Fruit fly (Drosophila melanogaster) whole organism, prepupa: Measurements from ENCODE around the gene Nthl1.

ENCODE experiments used
- Blimp-1 ChIP-seq: fragments of 200-800 bp; sonication (Bioruptor generic); optimal IDR thresholded peaks from 3 replicates; lab custom pipeline; 2017; ENCODE audit warnings: missing biosample characterization, missing genetic modification characterization, mild to moderate bottlenecking, moderate library complexity, missing genetic modification reagents
- CG10631 ChIP-seq: fragments of 200-800 bp; sonication (Bioruptor generic); optimal IDR thresholded peaks from 2 replicates; lab custom pipeline; 2016; ENCODE audit warnings: missing biosample characterization, missing genetic modification characterization
- CG10669 ChIP-seq: fragments of 200-800 bp; sonication (Bioruptor generic); optimal IDR thresholded peaks from 3 replicates; lab custom pipeline; 2018; ENCODE audit warnings: missing biosample characterization, mild to moderate bottlenecking, missing genetic modification characterization, moderate library complexity
- CG11294 ChIP-seq: fragments of 200-800 bp; sonication (Bioruptor generic); IDR thresholded peaks from 2 replicates; pipeline ENCODE4 v1.3.6; 2022; ENCODE audit warnings: missing biosample characterization, missing genetic modification characterization
- CG11762 ChIP-seq: fragments of 200-800 bp; sonication (Bioruptor generic); optimal IDR thresholded peaks from 3 replicates; lab custom pipeline; 2016; ENCODE audit warnings: missing biosample characterization, missing genetic modification characterization; ENCODE audit not compliant: insufficient read depth
- CG11902 ChIP-seq: fragments of 200-800 bp; sonication (Bioruptor generic); optimal IDR thresholded peaks from 3 replicates; lab custom pipeline; 2016; ENCODE audit warnings: missing biosample characterization, missing genetic modification characterization
- CG15336 ChIP-seq: fragments of 200-800 bp; sonication (Bioruptor generic); IDR thresholded peaks from 2 replicates; pipeline ENCODE4 v1.3.6; 2022; ENCODE audit warnings: missing biosample characterization, missing genetic modification characterization
- CG16779 ChIP-seq: fragments of 200-800 bp; sonication (Bioruptor generic); optimal IDR thresholded peaks from 3 replicates; lab custom pipeline; 2017; ENCODE audit warnings: missing biosample characterization, mild to moderate bottlenecking, missing genetic modification characterization
- CG3032 ChIP-seq: fragments of 200-800 bp; optimal IDR thresholded peaks from 2 replicates; lab custom pipeline; 2019; ENCODE audit warnings: missing biosample characterization, mild to moderate bottlenecking, missing genetic modification characterization, moderate library complexity
- CG31627 ChIP-seq: fragments of 200-800 bp; sonication (Bioruptor generic); optimal IDR thresholded peaks from 3 replicates; lab custom pipeline; 2016; ENCODE audit warnings: missing biosample characterization, missing genetic modification characterization
- CG32006 ChIP-seq: fragments of 200-800 bp; sonication (Bioruptor generic); optimal IDR thresholded peaks from 3 replicates; lab custom pipeline; 2017; ENCODE audit warnings: missing biosample characterization, mild to moderate bottlenecking, missing genetic modification characterization
- CG34406 ChIP-seq: fragments of 200-800 bp; sonication (Bioruptor generic); optimal IDR thresholded peaks from 3 replicates; lab custom pipeline; 2016; ENCODE audit warnings: missing biosample characterization, missing genetic modification characterization
- CG3919 ChIP-seq: fragments of 200-800 bp; sonication (Bioruptor generic); optimal IDR thresholded peaks from 3 replicates; lab custom pipeline; 2016; ENCODE audit warnings: missing biosample characterization, missing genetic modification characterization
- CG4318 ChIP-seq: fragments of 200-800 bp; sonication (Bioruptor generic); optimal IDR thresholded peaks from 3 replicates; lab custom pipeline; 2017; ENCODE audit warnings: missing biosample characterization, mild to moderate bottlenecking, missing genetic modification characterization
- CG6276 ChIP-seq: fragments of 200-800 bp; sonication (Bioruptor generic); optimal IDR thresholded peaks from 2 replicates; lab custom pipeline; 2017; ENCODE audit warnings: missing biosample characterization, mild to moderate bottlenecking, missing genetic modification characterization
- CG6792 ChIP-seq: fragments of 200-800 bp; sonication (Bioruptor generic); optimal IDR thresholded peaks from 3 replicates; lab custom pipeline; 2016; ENCODE audit warnings: missing biosample characterization, missing genetic modification characterization
- CG6808 ChIP-seq: fragments of 200-800 bp; sonication (Bioruptor generic); optimal IDR thresholded peaks from 3 replicates; lab custom pipeline; 2017; ENCODE audit warnings: missing biosample characterization, missing genetic modification characterization, mild to moderate bottlenecking, moderate library complexity, missing genetic modification reagents
- CG7368 ChIP-seq: fragments of 200-800 bp; sonication (Bioruptor generic); optimal IDR thresholded peaks from 3 replicates; lab custom pipeline; 2016; ENCODE audit warnings: missing biosample characterization, missing genetic modification characterization
- CG8119 ChIP-seq: fragments of 200-800 bp; sonication (Bioruptor generic); IDR thresholded peaks from 3 replicates; pipeline ENCODE4 v1.3.6; 2022; ENCODE audit warnings: missing biosample characterization, missing genetic modification characterization
- CG8632 ChIP-seq: fragments of 200-800 bp; sonication (Bioruptor generic); optimal IDR thresholded peaks from 3 replicates; lab custom pipeline; 2016; ENCODE audit warnings: missing biosample characterization, missing genetic modification characterization
- Eip75B ChIP-seq: fragments of 200-800 bp; sonication (Bioruptor generic); optimal IDR thresholded peaks from 3 replicates; lab custom pipeline; 2016; ENCODE audit warnings: missing biosample characterization, missing genetic modification characterization
- Eip78C ChIP-seq: fragments of 200-800 bp; sonication (Bioruptor generic); peaks from one replicate; lab custom pipeline; 2016; ENCODE audit warnings: missing biosample characterization, missing genetic modification characterization
- Eip93F ChIP-seq: fragments of 200-800 bp; sonication (Bioruptor generic); optimal IDR thresholded peaks from 2 replicates; lab custom pipeline; 2016; ENCODE audit warnings: missing biosample characterization, mild to moderate bottlenecking, missing genetic modification characterization
- Ets21C ChIP-seq: fragments of 200-800 bp; sonication (Bioruptor generic); optimal IDR thresholded peaks from 3 replicates; lab custom pipeline; 2016; ENCODE audit warnings: missing biosample characterization, missing genetic modification characterization
- Ets96B ChIP-seq: fragments of 200-800 bp; optimal IDR thresholded peaks from 2 replicates; lab custom pipeline; 2019; ENCODE audit warnings: missing biosample characterization, mild to moderate bottlenecking, missing genetic modification characterization, moderate library complexity
- Gug ChIP-seq: fragments of 200-800 bp; sonication (Bioruptor generic); IDR thresholded peaks from 2 replicates; pipeline ENCODE4 v1.3.6; 2022; ENCODE audit warnings: missing biosample characterization, missing genetic modification characterization
- Hr39 ChIP-seq: fragments of 200-800 bp; sonication (Bioruptor generic); optimal IDR thresholded peaks from 2 replicates; lab custom pipeline; 2016; ENCODE audit warnings: missing biosample characterization, missing genetic modification characterization
- Lpt ChIP-seq: fragments of 200-800 bp; sonication (Bioruptor generic); optimal IDR thresholded peaks from 3 replicates; lab custom pipeline; 2016; ENCODE audit warnings: missing biosample characterization, missing genetic modification characterization
- Met ChIP-seq: fragments of 200-800 bp; sonication (Bioruptor generic); optimal IDR thresholded peaks from 3 replicates; lab custom pipeline; 2016; ENCODE audit warnings: missing biosample characterization, missing genetic modification characterization
- Smox ChIP-seq: fragments of 200-800 bp; sonication (Bioruptor generic); optimal IDR thresholded peaks from 3 replicates; lab custom pipeline; 2016; ENCODE audit warnings: missing biosample characterization, missing genetic modification characterization
- Sox102F ChIP-seq: fragments of 200-800 bp; sonication (Bioruptor generic); optimal IDR thresholded peaks from 2 replicates; lab custom pipeline; 2016; ENCODE audit warnings: missing biosample characterization, mild to moderate bottlenecking, missing genetic modification characterization
- Sox14 ChIP-seq: fragments of 200-800 bp; sonication (Bioruptor generic); optimal IDR thresholded peaks from 3 replicates; lab custom pipeline; 2016; ENCODE audit warnings: missing biosample characterization, missing genetic modification characterization
- Sox15 ChIP-seq: fragments of 200-800 bp; sonication (Bioruptor generic); optimal IDR thresholded peaks from 3 replicates; lab custom pipeline; 2016; ENCODE audit warnings: missing biosample characterization, missing genetic modification characterization
- acj6 ChIP-seq: fragments of 200-800 bp; sonication (Bioruptor generic); optimal IDR thresholded peaks from 3 replicates; lab custom pipeline; 2016; ENCODE audit warnings: missing biosample characterization, missing genetic modification characterization
- dac ChIP-seq: fragments of 200-800 bp; sonication (Bioruptor generic); optimal IDR thresholded peaks from 2 replicates; lab custom pipeline; 2017; ENCODE audit warnings: missing biosample characterization, mild to moderate bottlenecking, missing genetic modification characterization
- dsx ChIP-seq: fragments of 200-800 bp; optimal IDR thresholded peaks from 3 replicates; lab custom pipeline; 2019; ENCODE audit warnings: missing biosample characterization, mild to moderate bottlenecking, missing genetic modification characterization, moderate library complexity; ENCODE audit not compliant: poor library complexity, severe bottlenecking
- eg ChIP-seq: fragments of 200-800 bp; sonication (Bioruptor generic); IDR thresholded peaks from 3 replicates; pipeline ENCODE4 v1.3.6; 2022; ENCODE audit warnings: missing biosample characterization, missing genetic modification characterization
- esn ChIP-seq: fragments of 200-800 bp; sonication (Bioruptor generic); optimal IDR thresholded peaks from 2 replicates; lab custom pipeline; 2016; ENCODE audit warnings: missing biosample characterization, mild to moderate bottlenecking, missing genetic modification characterization, moderate library complexity
- fd59A ChIP-seq: fragments of 200-800 bp; sonication (Bioruptor generic); optimal IDR thresholded peaks from 2 replicates; lab custom pipeline; 2017; ENCODE audit warnings: missing biosample characterization, mild to moderate bottlenecking, missing genetic modification characterization, missing genetic modification reagents
- fkh ChIP-seq: fragments of 200-800 bp; sonication (Bioruptor generic); optimal IDR thresholded peaks from 3 replicates; lab custom pipeline; 2017; ENCODE audit warnings: missing biosample characterization, mild to moderate bottlenecking, missing genetic modification characterization, moderate library complexity
- lz ChIP-seq: fragments of 200-800 bp; sonication (Bioruptor generic); optimal IDR thresholded peaks from 3 replicates; lab custom pipeline; 2016; ENCODE audit warnings: missing biosample characterization, missing genetic modification characterization
- net ChIP-seq: fragments of 200-800 bp; sonication (Bioruptor generic); optimal IDR thresholded peaks from 3 replicates; lab custom pipeline; 2016; ENCODE audit warnings: missing biosample characterization, missing genetic modification characterization
- pdm3 ChIP-seq: fragments of 200-800 bp; sonication (Bioruptor generic); optimal IDR thresholded peaks from 3 replicates; lab custom pipeline; 2016; ENCODE audit warnings: missing biosample characterization, missing genetic modification characterization
- salr ChIP-seq, 2 experiments: fragments of 200-800 bp; sonication (Bioruptor generic); optimal IDR thresholded peaks; 3 replicates each; lab custom pipeline; 2016 to 2018; ENCODE audit warnings: missing biosample characterization in 2 of 2, missing genetic modification characterization in 2 of 2, mild to moderate bottlenecking in 1 of 2
- spab ChIP-seq: fragments of 200-800 bp; sonication (Bioruptor generic); optimal IDR thresholded peaks from 2 replicates; lab custom pipeline; 2017; ENCODE audit warnings: missing biosample characterization, mild to moderate bottlenecking, missing genetic modification characterization, missing genetic modification reagents
- svp ChIP-seq: fragments of 200-800 bp; sonication (Bioruptor generic); peaks from one replicate; lab custom pipeline; 2016; ENCODE audit warnings: missing biosample characterization, missing genetic modification characterization
- topi ChIP-seq: fragments of 200-800 bp; sonication (Bioruptor generic); optimal IDR thresholded peaks from 3 replicates; lab custom pipeline; 2016; ENCODE audit warnings: missing biosample characterization, missing genetic modification characterization
- vri ChIP-seq: fragments of 200-800 bp; sonication (Bioruptor generic); optimal IDR thresholded peaks from 3 replicates; lab custom pipeline; 2016; ENCODE audit warnings: missing biosample characterization, mild to moderate bottlenecking, missing genetic modification characterization

Nthl1 gene

DNA sequence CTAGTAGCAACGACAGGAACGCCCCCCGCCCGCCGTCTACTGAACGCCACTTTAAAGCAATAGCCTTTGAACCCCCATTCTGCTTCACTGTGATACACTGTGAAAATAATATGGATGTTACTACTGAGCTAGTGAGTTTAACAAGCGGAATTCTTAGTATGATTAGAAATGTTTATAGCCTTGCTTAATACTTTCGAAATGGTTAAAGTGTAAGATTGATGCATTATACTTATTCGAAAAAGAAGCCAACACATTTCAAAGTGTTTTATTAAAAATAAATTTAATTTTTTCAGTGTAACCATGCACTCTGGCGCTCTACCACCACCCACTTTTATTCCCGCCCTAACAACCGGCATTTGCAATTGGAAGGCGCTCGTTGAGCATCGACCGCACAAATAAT is 16.7 kb upstream of the Nthl1 start (continued):
- TF ChIP-seq CG3919 (GFP tag; lab: Kevin White, UChicago) (peak; percentile 43), salr (GFP tag; optimal IDR thresholded peaks at IDR 0.05; lab: Kevin White, UChicago) (no peak), fkh (no peak), Sox15 (GFP tag; lab: Kevin White, UChicago) (no peak), CG34406 (GFP tag; lab: Kevin White, UChicago) (no peak), CG7368 (no peak), Ets21C (GFP tag; lab: Kevin White, UChicago) (no peak), Lpt (no peak), vri (GFP tag; lab: Kevin White, UChicago) (no peak), net (GFP tag; lab: Kevin White, UChicago) (no peak), Eip93F (GFP tag; lab: Kevin White, UChicago) (no peak), CG8119 (GFP tag; lab: Robert Waterston, UW) (peak; percentile 50; the same call in 1 of the 3 replicates), fd59A (GFP tag; lab: Kevin White, UChicago) (peak; percentile 4), dac (no peak)

DNA sequence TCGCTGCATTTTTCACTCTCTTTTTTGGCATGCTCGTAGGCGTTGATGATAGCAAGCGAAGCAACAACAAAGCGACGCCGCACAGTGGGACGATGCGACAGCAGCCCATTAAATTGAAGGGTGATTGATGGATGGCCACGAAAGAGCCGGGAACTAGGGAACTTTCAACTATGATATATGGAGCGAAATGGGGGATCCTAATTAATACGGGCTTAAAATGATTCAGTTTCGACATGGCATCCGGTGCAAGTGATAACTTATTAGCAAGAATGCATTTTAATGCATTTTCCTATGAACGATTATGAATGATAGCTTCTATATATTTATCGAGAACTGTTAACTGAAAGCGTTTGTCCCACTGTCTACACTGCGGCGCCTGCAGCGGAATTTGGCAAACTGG is 15.5 kb upstream of the Nthl1 start:
- TF ChIP-seq Ets96B (tag; lab: Kevin White, UChicago) (no peak), Eip93F (GFP tag; lab: Kevin White, UChicago) (no peak), Lpt (peak; percentile 6), CG6808 (GFP tag; lab: Kevin White, UChicago) (no peak), CG31627 (GFP tag; lab: Kevin White, UChicago) (peak; percentile 44), Eip75B (GFP tag; lab: Kevin White, UChicago) (peak; percentile 11), Sox15 (GFP tag; lab: Kevin White, UChicago) (no peak), CG8119 (GFP tag; lab: Robert Waterston, UW) (peak; percentile 74), CG15336 (GFP tag; lab: Robert Waterston, UW) (peak; percentile 67), CG32006 (GFP tag; lab: Kevin White, UChicago) (peak; percentile 83), spab (GFP tag; lab: Kevin White, UChicago) (peak; percentile 10), fd59A (GFP tag; lab: Kevin White, UChicago) (peak; percentile 15), lz (GFP tag; lab: Kevin White, UChicago) (peak; percentile 24), esn (GFP tag; lab: Kevin White, UChicago) (peak; percentile 26), CG11762 (GFP tag; lab: Kevin White, UChicago) (peak; percentile 17), CG11294 (GFP tag; lab: Robert Waterston, UW) (no peak), CG16779 (tag; lab: Kevin White, UChicago) (peak; percentile 25), Gug (GFP tag; lab: Robert Waterston, UW) (peak; percentile 41; the same call in 1 of the 2 replicates), CG11902 (GFP tag; lab: Kevin White, UChicago) (no peak), svp (GFP tag; lab: Kevin White, UChicago) (peak; percentile 57), acj6 (GFP tag; lab: Kevin White, UChicago) (peak; percentile 52), CG4318 (GFP tag; lab: Kevin White, UChicago) (peak; percentile 76), CG6276 (GFP tag; lab: Kevin White, UChicago) (peak; percentile 35), Eip78C (GFP tag; lab: Kevin White, UChicago) (peak; percentile 79), CG3919 (GFP tag; lab: Kevin White, UChicago) (peak; percentile 42), Blimp-1 (GFP tag; lab: Kevin White, UChicago) (no peak), fkh (no peak), CG7368 (peak; percentile 4), Hr39 (no peak), net (GFP tag; lab: Kevin White, UChicago) (peak; percentile 19), Met (GFP tag; lab: Kevin White, UChicago) (peak; percentile 38), CG3032 (tag; lab: Kevin White, UChicago) (no peak), dsx (GFP tag; lab: Kevin White, UChicago) (no peak), dac (peak; percentile 73), topi (GFP tag; lab: Kevin White, UChicago) (peak; percentile 26), CG34406 (GFP tag; lab: Kevin White, UChicago) (peak; percentile 24), pdm3 (GFP tag; lab: Kevin White, UChicago) (peak; percentile 61), Sox102F (GFP tag; lab: Kevin White, UChicago) (peak; percentile 21), Sox14 (GFP tag; lab: Kevin White, UChicago) (peak; percentile 50), CG10631 (GFP tag; lab: Kevin White, UChicago) (peak; percentile 54), CG8632 (peak; percentile 21), CG6792 (peak; percentile 20), CG10669 (GFP tag; lab: Kevin White, UChicago) (peak; percentile 1), Ets21C (GFP tag; lab: Kevin White, UChicago) (peak; percentile 17), Smox (GFP tag; lab: Kevin White, UChicago) (peak; percentile 23), eg (GFP tag; lab: Robert Waterston, UW) (0 out of 3 replicates have a peak, but pooled peaks have one; percentile 32)
